Fruit fly (Drosophila melanogaster): ENCODE data around the gene Atu.

Gene Atu

dm6 chr3R:5658984-5659802, 46.0 kb downstream of the Atu start:
- TF ChIP-seq dsf (GFP tag; optimal IDR thresholded peaks at IDR 0.05; ENCODE audit: borderline replicate concordance) (no peak), h (GFP tag; optimal IDR thresholded peaks at IDR 0.05) (peak; percentile 39), N (GFP tag; optimal IDR thresholded peaks at IDR 0.05) (no peak), Hr78 (GFP tag; optimal IDR thresholded peaks at IDR 0.05) (no peak), CG9705 (GFP tag; optimal IDR thresholded peaks at IDR 0.05) (no peak), Dif (GFP tag; optimal IDR thresholded peaks at IDR 0.05; ENCODE audit: partially characterized antibody) (no peak), brk (GFP tag; optimal IDR thresholded peaks at IDR 0.05) (no peak), ey (GFP tag; optimal IDR thresholded peaks at IDR 0.05) (no peak), Jra (GFP tag; optimal IDR thresholded peaks at IDR 0.05) (no peak), tai (GFP tag; optimal IDR thresholded peaks at IDR 0.05) (no peak), Abd-B (GFP tag; optimal IDR thresholded peaks at IDR 0.05) (no peak), woc (GFP tag; optimal IDR thresholded peaks at IDR 0.05) (no peak), lola (GFP tag; optimal IDR thresholded peaks at IDR 0.05) (no peak), foxo (GFP tag; optimal IDR thresholded peaks at IDR 0.05) (peak in 1 of 2 experiments; percentile 20), jim (GFP tag; optimal IDR thresholded peaks at IDR 0.05) (no peak), Vsx2 (GFP tag; optimal IDR thresholded peaks at IDR 0.05; ENCODE audit: partially characterized antibody) (no peak), Hnf4 (GFP tag; optimal IDR thresholded peaks at IDR 0.05) (peak; percentile 15), usp (GFP tag; optimal IDR thresholded peaks at IDR 0.05) (no peak), dmrt93B (GFP tag; optimal IDR thresholded peaks at IDR 0.05) (no peak), fru (GFP tag; optimal IDR thresholded peaks at IDR 0.05) (peak; percentile 29), sv (GFP tag; optimal IDR thresholded peaks at IDR 0.05) (no peak), GATAd (GFP tag; optimal IDR thresholded peaks at IDR 0.05) (no peak), CG32264 (GFP tag; optimal IDR thresholded peaks at IDR 0.05) (no peak), HLH106 (tag; optimal IDR thresholded peaks at IDR 0.05) (no peak), pan (optimal IDR thresholded peaks at IDR 0.05) (no peak), Myc (optimal IDR thresholded peaks at IDR 0.05) (no peak), br (GFP tag; optimal IDR thresholded peaks at IDR 0.05) (no peak), CrebA (GFP tag; optimal IDR thresholded peaks at IDR 0.05; ENCODE audit: borderline replicate concordance) (no peak), Sp1 (GFP tag; optimal IDR thresholded peaks at IDR 0.05) (no peak), psq (GFP tag; optimal IDR thresholded peaks at IDR 0.05) (peak; percentile 3), OdsH (GFP tag; optimal IDR thresholded peaks at IDR 0.05) (peak; percentile 5), Mio (GFP tag; optimal IDR thresholded peaks at IDR 0.05) (no peak), rgr (GFP tag; optimal IDR thresholded peaks at IDR 0.05) (peak; percentile 2), Hr83 (GFP tag; optimal IDR thresholded peaks at IDR 0.05; ENCODE audit: poor library complexity, severe bottlenecking) (peak; percentile 36), dl (GFP tag; optimal IDR thresholded peaks at IDR 0.05; ENCODE audit: insufficient read depth in 1 of 2, partially characterized antibody in 2 of 2) (no peak), sage (GFP tag; optimal IDR thresholded peaks at IDR 0.05) (no peak), Rel (GFP tag; optimal IDR thresholded peaks at IDR 0.05) (no peak), Rel (tag; optimal IDR thresholded peaks at IDR 0.05) (no peak), Dfd (GFP tag; optimal IDR thresholded peaks at IDR 0.05) (no peak)

- TF ChIP-seq Sp1 (GFP tag; optimal IDR thresholded peaks at IDR 0.05): no peak
- peak; percentile 10 for TF ChIP-seq Hnf4 (GFP tag; optimal IDR thresholded peaks at IDR 0.05)
- no peak for TF ChIP-seq Dif (GFP tag; optimal IDR thresholded peaks at IDR 0.05; ENCODE audit: partially characterized antibody)
- TF ChIP-seq OdsH (GFP tag; optimal IDR thresholded peaks at IDR 0.05): no peak
- TF ChIP-seq fru (GFP tag; optimal IDR thresholded peaks at IDR 0.05): no peak
- no peak for TF ChIP-seq Dfd (GFP tag; optimal IDR thresholded peaks at IDR 0.05)
- TF ChIP-seq usp (GFP tag; optimal IDR thresholded peaks at IDR 0.05): no peak
- peak; percentile 36 for TF ChIP-seq Hr83 (GFP tag; optimal IDR thresholded peaks at IDR 0.05; ENCODE audit: poor library complexity, severe bottlenecking)
- TF ChIP-seq dl (GFP tag; optimal IDR thresholded peaks at IDR 0.05; ENCODE audit: insufficient read depth in 1 of 2, partially characterized antibody in 2 of 2): no peak
- peak; percentile 6 for TF ChIP-seq Jra (GFP tag; optimal IDR thresholded peaks at IDR 0.05)
- no peak for TF ChIP-seq pan (optimal IDR thresholded peaks at IDR 0.05)
- no peak for TF ChIP-seq CG9705 (GFP tag; optimal IDR thresholded peaks at IDR 0.05)
- TF ChIP-seq N (GFP tag; optimal IDR thresholded peaks at IDR 0.05): no peak
- TF ChIP-seq sage (GFP tag; optimal IDR thresholded peaks at IDR 0.05): no peak
- TF ChIP-seq h (GFP tag; optimal IDR thresholded peaks at IDR 0.05): no peak
- TF ChIP-seq Abd-B (GFP tag; optimal IDR thresholded peaks at IDR 0.05): no peak
- no peak for TF ChIP-seq CG32264 (GFP tag; optimal IDR thresholded peaks at IDR 0.05)
- no peak for TF ChIP-seq br (GFP tag; optimal IDR thresholded peaks at IDR 0.05)
- TF ChIP-seq lola (GFP tag; optimal IDR thresholded peaks at IDR 0.05): no peak
- no peak for TF ChIP-seq jim (GFP tag; optimal IDR thresholded peaks at IDR 0.05)
Measured at dm6 chr3R:5659829-5660197, 46.7 kb downstream of the Atu start, which contains the start of gene CG2182. Gene CG2182 (minus strand): TSS chr3R:5659912.

Measured in whole organism, wandering third instar larva.